Worm (Caenorhabditis elegans) whole organism, early embryonic: ENCODE measurements around the gene F59B10.4.
"Not testable (repeated sequence)": the region's sequence is repeated elsewhere in the genome, so short reads cannot be mapped to it uniquely, and the experiment has no call there.

Source experiments
- B0310.2 ChIP-seq: sonication (generic microtip); optimal IDR thresholded peaks from 2 replicates; lab custom pipeline; 2016; ENCODE audit warnings: mild to moderate bottlenecking, missing genetic modification characterization, missing compliant biosample characterization
- F13C5.2 ChIP-seq: sonication (generic microtip); optimal IDR thresholded peaks from 2 replicates; lab custom pipeline; 2017; ENCODE audit warnings: mild to moderate bottlenecking, missing genetic modification characterization, inconsistent platforms, missing compliant biosample characterization
- aly-1 ChIP-seq: sonication (generic microtip); optimal IDR thresholded peaks from 2 replicates; lab custom pipeline; 2016; ENCODE audit warnings: missing genetic modification characterization, missing compliant biosample characterization
- ama-1 ChIP-seq: fragments of 150-350 bp; optimal IDR thresholded peaks from 2 replicates; lab custom pipeline; 2014
- ceh-13 ChIP-seq: fragments of 200-800 bp; sonication (Bioruptor generic); optimal IDR thresholded peaks from 2 replicates; lab custom pipeline; 2018; ENCODE audit warnings: mild to moderate bottlenecking, missing genetic modification characterization, missing compliant biosample characterization
- ceh-36 ChIP-seq: sonication (generic microtip); optimal IDR thresholded peaks from 2 replicates; lab custom pipeline; 2016; ENCODE audit warnings: missing genetic modification characterization, inconsistent platforms, missing compliant biosample characterization
- ets-7 ChIP-seq: sonication (generic microtip); optimal IDR thresholded peaks from 2 replicates; lab custom pipeline; 2016; ENCODE audit warnings: missing genotype, missing genetic modification characterization, missing compliant biosample characterization
- flt-1 ChIP-seq: fragments of 200-800 bp; sonication (Bioruptor generic); IDR thresholded peaks from 2 replicates; pipeline ENCODE4 v1.3.6; 2022; ENCODE audit warnings: missing genetic modification characterization, missing compliant biosample characterization
- hmbx-1 ChIP-seq: sonication (generic microtip); optimal IDR thresholded peaks from 2 replicates; lab custom pipeline; 2016; ENCODE audit warnings: mild to moderate bottlenecking, missing genetic modification characterization, missing compliant biosample characterization
- hmg-4 ChIP-seq: fragments of 200-800 bp; sonication (Bioruptor generic); optimal IDR thresholded peaks from 2 replicates; lab custom pipeline; 2018; ENCODE audit warnings: mild to moderate bottlenecking, missing genetic modification characterization, missing compliant biosample characterization
- hnd-1 ChIP-seq: sonication (generic microtip); optimal IDR thresholded peaks from 2 replicates; lab custom pipeline; 2016; ENCODE audit warnings: missing genetic modification characterization, missing compliant biosample characterization
- pes-1 ChIP-seq: fragments of 200-800 bp; sonication (Bioruptor generic); IDR thresholded peaks from 2 replicates; pipeline ENCODE4 v1.3.6; 2022; ENCODE audit warnings: missing genetic modification reagents, missing genetic modification characterization, missing compliant biosample characterization
- scrt-1 ChIP-seq: fragments of 200-800 bp; sonication (Bioruptor generic); IDR thresholded peaks from 2 replicates; pipeline ENCODE4 v1.3.6; 2022; ENCODE audit warnings: missing genetic modification characterization, missing compliant biosample characterization
- sea-1 ChIP-seq: fragments of 200-800 bp; sonication (Bioruptor generic); conservative IDR thresholded peaks from 2 replicates; pipeline ENCODE4 v1.3.6; 2022; ENCODE audit warnings: missing genetic modification characterization, missing compliant biosample characterization
- tbx-11 ChIP-seq: fragments of 200-800 bp; sonication (Bioruptor generic); IDR thresholded peaks from 2 replicates; pipeline ENCODE4 v1.3.6; 2022; ENCODE audit warnings: missing genetic modification characterization, missing compliant biosample characterization
- tbx-37 ChIP-seq: fragments of 200-800 bp; sonication (Bioruptor generic); conservative IDR thresholded peaks from 2 replicates; pipeline ENCODE4 v1.3.6; 2022; ENCODE audit warnings: missing genetic modification reagents, missing genetic modification characterization, missing compliant biosample characterization
- tra-4 ChIP-seq: sonication (generic microtip); optimal IDR thresholded peaks from 2 replicates; lab custom pipeline; 2017; ENCODE audit warnings: missing genetic modification characterization, missing compliant biosample characterization

The F59B10.4 gene

ce11 chrII:10494467-10494866, 24.4 kb downstream of the F59B10.4 start, which contains the start of gene ZK666.14:
TSS of gene ZK666.14 (plus strand) at chrII:10494767.
- TF ChIP-seq F13C5.2: no peak
- no peak for TF ChIP-seq hmbx-1
- TF ChIP-seq B0310.2 (tag; lab: Kevin White, UChicago): no peak
- TF ChIP-seq sea-1 (GFP tag; lab: Robert Waterston, UW): no peak
- no peak for TF ChIP-seq ceh-36 (tag; lab: Kevin White, UChicago)

ce11 chrII:10493034-10493433, 25.9 kb downstream of the F59B10.4 start, which contains the start of gene ZK666.8:
TSS of gene ZK666.8 (minus strand) at chrII:10493134.
- not testable (repeated sequence) for TF ChIP-seq hmbx-1; ceh-36 (tag; lab: Kevin White, UChicago); aly-1 (tag; lab: Kevin White, UChicago)

- no peak for TF ChIP-seq F13C5.2
Measured at ce11 chrII:10490329-10490728, 28.6 kb downstream of the F59B10.4 start, which contains the start of gene clec-61. TSS of gene clec-61 (minus strand) at chrII:10490537.

- no peak for TF ChIP-seq ama-1 (lab: Kevin White, UChicago)
- TF ChIP-seq flt-1 (GFP tag; lab: Robert Waterston, UW): no peak
- no peak for TF ChIP-seq scrt-1
- TF ChIP-seq sea-1 (GFP tag; lab: Robert Waterston, UW): no peak
- no peak for TF ChIP-seq ceh-36 (tag; lab: Kevin White, UChicago)
- TF ChIP-seq tra-4 (tag; lab: Kevin White, UChicago): no peak
- TF ChIP-seq B0310.2 (tag; lab: Kevin White, UChicago): no peak
- no peak for TF ChIP-seq hnd-1 (tag; lab: Kevin White, UChicago)
- no peak for TF ChIP-seq hmbx-1
- TF ChIP-seq tbx-11 (GFP tag; lab: Robert Waterston, UW): no peak
- TF ChIP-seq ets-7: no peak
- TF ChIP-seq ceh-13: no peak
- no peak for TF ChIP-seq aly-1 (tag; lab: Kevin White, UChicago)
- TF ChIP-seq hmg-4 (GFP tag; lab: Kevin White, UChicago): no peak
- TF ChIP-seq F13C5.2: no peak
- no peak for TF ChIP-seq tbx-37 (GFP tag; lab: Robert Waterston, UW)
- no peak for TF ChIP-seq pes-1 (GFP tag; lab: Robert Waterston, UW)
Measured at ce11 chrII:10486738-10487137, 32.2 kb downstream of the F59B10.4 start, which contains the start of gene ZK666.15. TSS of gene ZK666.15 (plus strand) at chrII:10487038.

DNA sequence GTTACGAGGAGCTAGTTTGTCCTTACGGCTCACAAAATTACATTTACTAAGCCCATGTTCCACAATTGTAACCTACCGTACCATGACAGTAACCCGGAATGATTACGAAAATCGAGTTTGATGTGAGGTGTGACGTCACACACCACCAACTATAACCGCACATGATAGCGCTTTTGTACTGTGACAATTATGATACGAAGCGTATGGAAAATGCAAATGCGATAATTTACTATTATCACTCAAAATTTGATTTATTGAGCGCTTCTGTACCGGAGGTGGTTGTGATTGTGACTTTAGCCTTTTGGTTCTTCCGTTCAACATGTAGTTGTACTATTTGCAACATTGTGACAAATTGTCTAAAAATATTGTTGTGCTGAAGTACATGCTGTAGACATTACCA, 33.3 kb downstream of the F59B10.4 start:
- TF ChIP-seq scrt-1 (no peak), pes-1 (GFP tag; lab: Robert Waterston, UW) (no peak), ceh-36 (tag; lab: Kevin White, UChicago) (no peak), tbx-11 (GFP tag; lab: Robert Waterston, UW) (no peak), flt-1 (GFP tag; lab: Robert Waterston, UW) (no peak), ets-7 (no peak), B0310.2 (tag; lab: Kevin White, UChicago) (no peak), hmg-4 (GFP tag; lab: Kevin White, UChicago) (no peak), aly-1 (tag; lab: Kevin White, UChicago) (no peak), F13C5.2 (no peak), ama-1 (lab: Kevin White, UChicago) (no peak), hnd-1 (tag; lab: Kevin White, UChicago) (no peak), hmbx-1 (no peak), tbx-37 (GFP tag; lab: Robert Waterston, UW) (no peak), sea-1 (GFP tag; lab: Robert Waterston, UW) (no peak), tra-4 (tag; lab: Kevin White, UChicago) (no peak), ceh-13 (no peak)

DNA sequence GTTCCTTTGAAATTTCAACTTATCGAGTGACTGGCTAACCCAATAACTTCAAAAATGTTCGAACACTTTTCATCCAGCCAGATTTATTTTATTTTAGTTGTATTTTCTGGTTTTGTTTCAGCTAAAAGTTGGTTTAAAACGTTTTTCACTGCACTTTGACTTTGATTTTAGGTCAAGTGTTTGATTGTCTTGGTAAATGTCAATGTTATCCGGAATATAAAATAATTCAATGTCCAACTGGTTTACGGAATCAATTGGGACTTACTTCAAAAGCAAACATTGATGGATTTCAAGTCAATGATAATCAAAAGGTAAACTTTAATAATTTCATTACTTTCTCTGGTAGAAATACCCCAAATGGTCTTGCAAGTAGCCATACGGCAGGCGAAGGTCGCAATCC, 35.1 kb downstream of the F59B10.4 start:
- TF ChIP-seq flt-1 (GFP tag; lab: Robert Waterston, UW) (no peak), hmbx-1 (no peak), sea-1 (GFP tag; lab: Robert Waterston, UW) (no peak), hmg-4 (GFP tag; lab: Kevin White, UChicago) (no peak), hnd-1 (tag; lab: Kevin White, UChicago) (no peak), tra-4 (tag; lab: Kevin White, UChicago) (no peak), ets-7 (no peak), pes-1 (GFP tag; lab: Robert Waterston, UW) (no peak), ama-1 (lab: Kevin White, UChicago) (no peak), ceh-13 (no peak)

DNA sequence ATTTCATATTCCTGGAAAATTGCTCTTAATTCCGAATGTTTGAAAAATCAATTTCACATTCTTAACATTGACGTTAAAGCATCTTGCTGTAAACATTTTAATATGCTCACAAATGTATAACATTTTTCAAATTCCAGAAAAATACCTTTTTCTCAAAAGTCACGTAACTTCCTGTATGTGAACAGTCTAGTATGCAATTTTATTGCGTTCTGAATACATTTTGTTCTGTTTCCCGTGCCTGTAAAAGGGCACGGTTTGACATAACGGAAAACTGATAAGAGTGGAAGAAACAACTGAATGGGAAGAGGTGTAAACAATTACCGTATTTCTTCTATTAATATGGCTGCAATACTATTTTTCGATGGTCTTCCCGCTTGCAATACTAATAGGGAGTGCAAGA, 36.0 kb downstream of the F59B10.4 start:
- TF ChIP-seq ets-7 (no peak), ceh-13 (no peak)

DNA sequence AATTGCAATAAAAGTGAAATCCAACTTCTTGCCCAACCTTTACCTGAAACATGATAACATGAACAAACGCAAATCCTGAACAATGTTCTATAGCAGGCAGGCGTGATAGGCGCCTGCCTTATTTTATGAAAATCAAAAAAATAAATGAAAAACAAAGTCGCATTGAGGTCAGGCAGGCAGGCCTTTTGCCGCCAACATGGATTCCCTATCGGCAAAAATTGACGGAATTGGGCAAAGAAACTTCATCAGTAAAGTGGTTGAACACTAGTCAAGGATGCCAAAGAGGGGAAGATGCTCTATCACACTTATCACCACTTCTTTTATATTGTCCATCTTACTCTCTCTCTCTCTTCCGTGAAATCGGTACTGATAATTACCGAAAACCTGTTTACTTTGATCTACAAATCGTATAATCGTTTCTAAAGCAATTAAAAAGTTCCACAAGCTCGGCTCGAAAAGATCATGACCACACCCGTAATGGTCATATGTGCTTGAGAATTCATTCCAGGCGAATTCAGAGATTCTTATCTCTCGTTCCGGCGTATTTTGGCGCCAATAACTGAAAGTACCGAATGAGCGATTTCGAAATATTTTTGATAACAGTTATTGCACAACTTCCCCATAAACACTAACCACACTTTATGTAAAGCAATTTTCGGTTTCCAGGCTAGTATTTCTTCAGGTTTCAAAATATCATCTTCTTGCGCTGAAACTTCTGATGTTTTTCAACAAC, 36.9 kb downstream of the F59B10.4 start, which contains the start of the genes clec-60 and ZK666.11:
clec-60 (minus strand) TSS at position 51 of the 733 bp plus-strand sequence.
ZK666.11 (plus strand) TSS at position 699 of the 733 bp plus-strand sequence.
- TF ChIP-seq flt-1 (GFP tag; lab: Robert Waterston, UW): no peak
- no peak for TF ChIP-seq pes-1 (GFP tag; lab: Robert Waterston, UW)
- TF ChIP-seq tbx-11 (GFP tag; lab: Robert Waterston, UW): no peak
